Fruit fly (Drosophila melanogaster) whole organism: Measurements from ENCODE around the gene CG16710.

ENCODE experiments used
- CG8478 ChIP-seq: fragments of >200 bp; optimal IDR thresholded peaks from 2 replicates; lab custom pipeline; 2018; ENCODE audit warnings: inconsistent platforms
- Dll ChIP-seq: fragments of >200 bp; optimal IDR thresholded peaks from 2 replicates; lab custom pipeline; 2017
- pan ChIP-seq: fragments of >200 bp; optimal IDR thresholded peaks from 2 replicates; lab custom pipeline; 2017
- psq ChIP-seq: fragments of >200 bp; optimal IDR thresholded peaks from 2 replicates; lab custom pipeline; 2017
- usp ChIP-seq: fragments of >200 bp; optimal IDR thresholded peaks from 2 replicates; lab custom pipeline; 2017; ENCODE audit warnings: missing biosample characterization, missing genetic modification characterization, mixed read lengths

dm6 chr3R:23696145-23696544 is 13.8 kb downstream of the CG16710 start, which contains the start of gene CG10252:
- TF ChIP-seq usp (GFP tag; lab: Kevin White, UChicago) (no peak), CG8478 (lab: Kevin White, UChicago) (no peak), pan (lab: Kevin White, UChicago) (no peak), psq (lab: Kevin White, UChicago) (no peak), Dll (lab: Kevin White, UChicago) (no peak)
